Worm (Caenorhabditis elegans) whole organism, mixed stage, embryonic: ENCODE data around the gene F09C6.11.

Experiments used
- blmp-1 ChIP-seq: fragments of 150-350 bp; optimal IDR thresholded peaks from 2 replicates; lab custom pipeline; 2014; ENCODE audit warnings: missing biosample characterization, missing genetic modification characterization
- ceh-83 ChIP-seq: fragments of 200-800 bp; sonication (Bioruptor generic); optimal IDR thresholded peaks from 2 replicates; lab custom pipeline; 2018; ENCODE audit warnings: mild to moderate bottlenecking, missing genetic modification characterization, missing compliant biosample characterization
- ces-1 ChIP-seq: fragments of 150-350 bp; optimal IDR thresholded peaks from 2 replicates; lab custom pipeline; 2014; ENCODE audit warnings: missing biosample characterization, missing genetic modification reagents, missing genetic modification characterization
- cnd-1 ChIP-seq: fragments of 200-800 bp; sonication (Bioruptor generic); optimal IDR thresholded peaks from 2 replicates; lab custom pipeline; 2018; ENCODE audit warnings: mild to moderate bottlenecking, missing genetic modification characterization, missing compliant biosample characterization
- drap-1 ChIP-seq: fragments of 200-800 bp; sonication (Bioruptor generic); optimal IDR thresholded peaks from 3 replicates; lab custom pipeline; 2018; ENCODE audit warnings: mild to moderate bottlenecking, missing genetic modification characterization, missing compliant biosample characterization
- elt-1 ChIP-seq: sonication (generic microtip); optimal IDR thresholded peaks from 2 replicates; lab custom pipeline; 2017; ENCODE audit warnings: missing genetic modification characterization, mild to moderate bottlenecking, missing compliant biosample characterization, antibody characterized with exemption, moderate library complexity, borderline replicate concordance; ENCODE audit not compliant: insufficient read depth
- elt-3 ChIP-seq: fragments of 150-350 bp; optimal IDR thresholded peaks from 2 replicates; lab custom pipeline; 2014; ENCODE audit warnings: missing biosample characterization, missing genetic modification characterization
- flh-1 ChIP-seq: fragments of 200-800 bp; sonication (Bioruptor generic); optimal IDR thresholded peaks from 2 replicates; lab custom pipeline; 2018; ENCODE audit warnings: mild to moderate bottlenecking, missing genetic modification characterization, moderate library complexity, missing compliant biosample characterization
- hlh-1 ChIP-seq: fragments of 150-350 bp; optimal IDR thresholded peaks from 2 replicates; lab custom pipeline; 2014; ENCODE audit warnings: missing biosample characterization, missing genetic modification reagents, missing genetic modification characterization
- lin-13 ChIP-seq: fragments of 150-350 bp; optimal IDR thresholded peaks from 2 replicates; lab custom pipeline; 2014; ENCODE audit warnings: missing biosample characterization, missing genetic modification characterization
- lin-32 ChIP-seq: fragments of 200-800 bp; sonication (Bioruptor generic); optimal IDR thresholded peaks from 2 replicates; lab custom pipeline; 2018; ENCODE audit warnings: mild to moderate bottlenecking, missing genetic modification characterization, missing compliant biosample characterization
- lsy-2 ChIP-seq: fragments of 150-350 bp; optimal IDR thresholded peaks from 2 replicates; lab custom pipeline; 2014; ENCODE audit warnings: missing biosample characterization, missing genetic modification characterization
- mab-5 ChIP-seq: fragments of 150-350 bp; optimal IDR thresholded peaks from 2 replicates; lab custom pipeline; 2014; ENCODE audit warnings: missing biosample characterization, missing genetic modification characterization
- mep-1 ChIP-seq: fragments of 150-350 bp; optimal IDR thresholded peaks from 2 replicates; lab custom pipeline; 2017; ENCODE audit warnings: missing biosample characterization, missing genetic modification reagents, missing genetic modification characterization, inconsistent platforms
- mls-2 ChIP-seq: sonication (generic microtip); optimal IDR thresholded peaks from 2 replicates; lab custom pipeline; 2016; ENCODE audit warnings: mild to moderate bottlenecking, missing genetic modification characterization, moderate library complexity, missing compliant biosample characterization
- nhr-12 ChIP-seq: fragments of 150-350 bp; optimal IDR thresholded peaks from 2 replicates; lab custom pipeline; 2014; ENCODE audit warnings: missing biosample characterization, missing genetic modification characterization
- nhr-2 ChIP-seq: fragments of 150-350 bp; optimal IDR thresholded peaks from 2 replicates; lab custom pipeline; 2014; ENCODE audit warnings: missing biosample characterization, missing genetic modification characterization
- nhr-28 ChIP-seq: fragments of 150-350 bp; optimal IDR thresholded peaks from 2 replicates; lab custom pipeline; 2014; ENCODE audit warnings: missing biosample characterization, missing genetic modification characterization
- pha-4 ChIP-seq: fragments of 150-350 bp; optimal IDR thresholded peaks from 2 replicates; lab custom pipeline; 2018; ENCODE audit warnings: missing biosample characterization, missing genetic modification reagents, missing genetic modification characterization
- sem-2 ChIP-seq: fragments of 200-800 bp; sonication (Bioruptor generic); optimal IDR thresholded peaks from 2 replicates; lab custom pipeline; 2018; ENCODE audit warnings: mild to moderate bottlenecking, missing genetic modification characterization, missing compliant biosample characterization
- snpc-4 ChIP-seq: fragments of 150-350 bp; optimal IDR thresholded peaks from 2 replicates; lab custom pipeline; 2014; ENCODE audit warnings: missing biosample characterization, missing genetic modification characterization
- sptf-1 ChIP-seq: sonication (generic microtip); optimal IDR thresholded peaks from 2 replicates; lab custom pipeline; 2017; ENCODE audit warnings: mild to moderate bottlenecking, missing genetic modification characterization, moderate library complexity, missing compliant biosample characterization
- tbx-8 ChIP-seq: fragments of 200-800 bp; sonication (Bioruptor generic); optimal IDR thresholded peaks from 2 replicates; lab custom pipeline; 2018; ENCODE audit warnings: mild to moderate bottlenecking, missing genetic modification characterization, moderate library complexity, missing compliant biosample characterization
- unc-120 ChIP-seq: sonication (generic microtip); optimal IDR thresholded peaks from 2 replicates; lab custom pipeline; 2017; ENCODE audit warnings: missing genetic modification characterization, missing compliant biosample characterization; ENCODE audit not compliant: poor library complexity, severe bottlenecking
- unc-39 ChIP-seq: fragments of 150-350 bp; optimal IDR thresholded peaks from 2 replicates; lab custom pipeline; 2014; ENCODE audit warnings: missing biosample characterization, missing genetic modification characterization
- unc-62 ChIP-seq: fragments of 150-350 bp; optimal IDR thresholded peaks from 2 replicates; lab custom pipeline; 2014; ENCODE audit warnings: missing biosample characterization, missing genetic modification reagents, missing genetic modification characterization
- zip-8 ChIP-seq: fragments of 150-350 bp; optimal IDR thresholded peaks from 2 replicates; lab custom pipeline; 2014; ENCODE audit warnings: missing biosample characterization, missing genetic modification characterization
- ztf-11 ChIP-seq: fragments of 150-350 bp; optimal IDR thresholded peaks from 2 replicates; lab custom pipeline; 2014; ENCODE audit warnings: missing biosample characterization, missing genetic modification characterization

Gene F09C6.11

DNA sequence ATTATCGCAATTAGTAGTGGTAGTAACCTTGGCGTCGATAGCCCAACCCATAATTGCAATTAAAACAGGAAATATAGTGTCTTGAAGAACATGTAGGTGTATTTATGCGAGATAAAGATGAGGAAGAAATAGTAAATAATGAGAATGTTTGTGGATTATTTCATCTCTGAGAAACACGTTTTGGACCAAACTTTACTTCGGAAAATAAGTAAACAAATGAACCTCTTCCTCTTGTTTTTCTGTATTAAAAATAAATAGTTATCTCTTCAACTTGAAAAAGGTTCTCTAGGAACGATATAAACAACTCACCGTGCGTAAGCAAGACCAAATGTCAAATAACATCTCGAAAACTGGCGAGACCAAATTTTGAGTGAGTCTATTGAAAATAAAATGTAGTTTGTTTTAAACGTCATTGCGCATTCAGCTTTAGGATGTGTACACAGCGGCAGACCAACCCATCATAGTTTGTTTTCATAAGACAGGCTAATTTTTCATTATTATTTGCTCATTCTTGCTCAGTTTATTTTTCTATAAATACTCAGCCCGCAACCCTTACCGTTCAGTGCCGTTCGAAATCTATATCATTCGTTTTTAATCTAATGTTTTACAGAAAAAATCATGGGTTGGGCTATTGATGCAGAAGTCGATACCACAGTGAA lies at the start of gene F09C6.11, which contains the start of gene F09C6.12:
Gene F09C6.11, minus strand, starts transcription at position 51 of the 659 bp plus-strand sequence.
Gene F09C6.12, plus strand, starts transcription at position 609 of the 659 bp plus-strand sequence.
- TF ChIP-seq mls-2 (tag; lab: Kevin White, UChicago) (no peak), zip-8 (tag; lab: Kevin White, UChicago) (no peak), cnd-1 (tag; lab: Kevin White, UChicago) (no peak), elt-1 (no peak), elt-3 (tag; lab: Kevin White, UChicago) (no peak), mab-5 (tag; lab: Kevin White, UChicago) (no peak)
- TF ChIP-seq, all 35 proteins: peak for 0

DNA sequence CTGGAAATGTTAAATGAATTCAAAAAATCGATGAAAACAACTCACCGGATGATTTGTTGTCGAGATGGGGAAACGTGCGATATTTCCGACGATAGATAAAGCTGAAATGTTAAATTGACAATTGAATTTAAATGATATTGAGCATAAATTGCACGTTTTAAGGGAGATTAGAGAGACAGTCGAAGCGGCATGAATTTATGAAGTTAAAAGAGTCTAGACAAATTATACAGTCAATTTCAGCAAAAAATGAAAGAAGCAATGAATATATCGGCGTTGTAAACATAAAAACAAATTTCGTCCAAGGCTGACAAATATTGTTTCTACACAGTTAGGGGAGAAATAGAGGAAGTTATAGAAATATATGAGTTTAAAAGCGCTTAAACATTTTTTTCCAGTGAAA lies 45.2 kb upstream of the F09C6.11 start, which contains the start of gene Y102A5C.36:
Gene Y102A5C.36, minus strand, starts transcription at position 101 of the 400 bp plus-strand sequence.
- TF ChIP-seq pha-4 (tag; lab: Kevin White, UChicago) (no peak), lin-13 (no peak), snpc-4 (tag; lab: Kevin White, UChicago) (no peak), ces-1 (GFP tag; lab: Kevin White, UChicago) (no peak), hlh-1 (tag; lab: Kevin White, UChicago) (no peak), sptf-1 (tag; lab: Kevin White, UChicago) (no peak), nhr-28 (no peak)
- TF ChIP-seq, all 35 proteins: peak for 0

DNA sequence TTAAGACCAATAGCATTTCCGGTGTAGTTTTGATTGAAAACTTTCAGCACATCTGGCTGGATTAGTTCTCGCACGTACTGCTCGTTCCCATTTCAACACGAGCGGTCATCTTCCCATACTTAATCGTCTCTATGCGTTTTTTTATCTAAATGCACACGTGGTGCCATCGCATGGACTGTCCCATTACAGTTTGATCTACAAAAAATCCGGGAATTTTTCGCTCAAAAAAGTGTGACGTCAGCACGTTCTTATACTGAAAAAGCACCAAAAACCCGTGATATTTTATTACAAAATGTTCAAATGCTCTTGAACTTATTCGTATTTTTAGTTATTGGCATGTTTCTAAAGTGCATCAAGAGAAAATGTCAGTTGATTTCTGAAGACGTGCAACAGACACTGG lies 39.8 kb upstream of the F09C6.11 start, which contains the start of gene Y102A5C.4:
Gene Y102A5C.4, plus strand, starts transcription at position 301 of the 400 bp plus-strand sequence.
- TF ChIP-seq mls-2 (tag; lab: Kevin White, UChicago) = no peak
- no peak for TF ChIP-seq snpc-4 (tag; lab: Kevin White, UChicago)
- TF ChIP-seq drap-1 (GFP tag; lab: Kevin White, UChicago) = no peak
- TF ChIP-seq unc-39 (tag; lab: Kevin White, UChicago) = no peak
- no peak for TF ChIP-seq cnd-1 (tag; lab: Kevin White, UChicago)
- TF ChIP-seq sem-2 (GFP tag; lab: Kevin White, UChicago) = no peak
- TF ChIP-seq blmp-1 (tag; lab: Kevin White, UChicago) = no peak
- TF ChIP-seq unc-120 (tag; lab: Kevin White, UChicago) = no peak
- TF ChIP-seq lin-13 = no peak
- TF ChIP-seq lin-32 = no peak
- TF ChIP-seq pha-4 (tag; lab: Kevin White, UChicago) = no peak
- TF ChIP-seq unc-62 (GFP tag; lab: Kevin White, UChicago) = no peak
- TF ChIP-seq lsy-2 = no peak
- TF ChIP-seq mep-1 = no peak
- TF ChIP-seq sptf-1 (tag; lab: Kevin White, UChicago) = no peak
- TF ChIP-seq nhr-12 (tag; lab: Kevin White, UChicago) = no peak
- no peak for TF ChIP-seq ztf-11 (tag; lab: Kevin White, UChicago)
- no peak for TF ChIP-seq hlh-1 (tag; lab: Kevin White, UChicago)
- no peak for TF ChIP-seq tbx-8 (GFP tag; lab: Kevin White, UChicago)
- TF ChIP-seq, all 35 proteins: peak for 0

DNA sequence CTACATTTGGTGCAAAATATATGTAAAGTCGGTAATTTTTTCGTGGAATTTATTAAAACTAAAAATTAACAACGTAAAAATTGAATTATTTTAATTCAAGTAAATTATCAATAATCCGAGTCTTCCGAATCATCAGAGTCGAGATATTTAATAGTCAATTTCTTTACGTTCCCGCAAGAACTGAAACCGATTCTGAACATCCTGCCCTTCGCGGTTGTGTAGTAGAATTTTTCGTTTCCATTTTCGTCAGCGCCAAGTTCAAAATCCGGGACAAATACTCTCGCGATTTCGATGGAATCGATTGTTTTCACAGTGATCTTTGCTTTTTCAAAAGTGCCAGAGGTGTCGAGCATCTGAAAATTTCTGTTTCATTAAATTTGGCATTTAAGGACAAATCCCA lies 37.6 kb upstream of the F09C6.11 start:
- no peak for TF ChIP-seq ztf-11 (tag; lab: Kevin White, UChicago)

DNA sequence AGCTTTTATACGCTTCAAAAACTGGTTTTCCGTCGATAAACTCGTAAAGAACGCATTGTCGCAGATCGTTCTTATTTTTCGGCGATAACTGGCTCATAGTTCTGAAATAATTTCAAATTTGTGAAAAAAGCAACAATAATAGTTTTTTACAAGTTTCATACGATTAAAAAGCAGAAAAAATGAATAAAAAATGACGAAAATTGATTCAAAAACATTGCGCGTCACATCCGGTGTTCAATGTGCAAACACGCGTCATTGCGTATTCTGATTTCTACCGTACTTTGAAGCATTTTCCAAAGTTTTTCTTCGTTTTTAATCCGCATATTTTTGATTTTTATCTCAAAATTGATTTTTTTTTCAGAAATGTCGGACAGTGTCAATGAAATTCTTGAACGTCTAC lies 36.3 kb upstream of the F09C6.11 start, which contains the start of the genes fbxa-206 and Y102A5C.2:
Gene fbxa-206, minus strand, starts transcription at position 101 of the 400 bp plus-strand sequence.
Gene Y102A5C.2, plus strand, starts transcription at position 354 of the 400 bp plus-strand sequence.
- no peak for TF ChIP-seq nhr-2 (tag; lab: Kevin White, UChicago)
- TF ChIP-seq sptf-1 (tag; lab: Kevin White, UChicago) = no peak
- TF ChIP-seq lsy-2 = no peak
- no peak for TF ChIP-seq lin-32
- no peak for TF ChIP-seq mls-2 (tag; lab: Kevin White, UChicago)
- TF ChIP-seq mab-5 (tag; lab: Kevin White, UChicago) = no peak
- no peak for TF ChIP-seq mep-1
- TF ChIP-seq flh-1 (GFP tag; lab: Kevin White, UChicago) = no peak
- no peak for TF ChIP-seq blmp-1 (tag; lab: Kevin White, UChicago)
- TF ChIP-seq zip-8 (tag; lab: Kevin White, UChicago) = no peak
- no peak for TF ChIP-seq nhr-12 (tag; lab: Kevin White, UChicago)
- no peak for TF ChIP-seq drap-1 (GFP tag; lab: Kevin White, UChicago)
- TF ChIP-seq ceh-83 = no peak
- TF ChIP-seq unc-120 (tag; lab: Kevin White, UChicago) = no peak
- no peak for TF ChIP-seq nhr-28
- no peak for TF ChIP-seq cnd-1 (tag; lab: Kevin White, UChicago)
- TF ChIP-seq tbx-8 (GFP tag; lab: Kevin White, UChicago) = no peak
- TF ChIP-seq ces-1 (GFP tag; lab: Kevin White, UChicago) = no peak
